Worm (Caenorhabditis elegans) whole organism, L4 larva: Measurements from ENCODE around the gene ZK686.2.

ENCODE experiments used
- F44E2.7 ChIP-seq: fragments of 200-800 bp; sonication (Bioruptor generic); IDR thresholded peaks from 2 replicates; pipeline ENCODE4 v2.1.2; 2022; ENCODE audit warnings: missing genetic modification characterization, missing compliant biosample characterization
- T20F7.1 ChIP-seq: fragments of 200-800 bp; sonication (Bioruptor generic); optimal IDR thresholded peaks from 2 replicates; lab custom pipeline; 2018; ENCODE audit warnings: mild to moderate bottlenecking, missing genetic modification characterization, missing compliant biosample characterization
- Y105C5A.15 ChIP-seq: fragments of 200-800 bp; sonication (Bioruptor generic); IDR thresholded peaks from 2 replicates; pipeline ENCODE4 v1.3.6; 2022; ENCODE audit warnings: missing genetic modification characterization, missing compliant biosample characterization
- Y48G9A.11 ChIP-seq: fragments of 200-800 bp; sonication (Bioruptor generic); IDR thresholded peaks from 2 replicates; pipeline ENCODE4 v1.3.6; 2022; ENCODE audit warnings: missing genetic modification reagents, missing genetic modification characterization, missing compliant biosample characterization
- aha-1 ChIP-seq: fragments of 150-350 bp; peaks from one replicate; lab custom pipeline; 2014; ENCODE audit warnings: missing biosample characterization, missing genetic modification characterization
- attf-4 ChIP-seq: sonication (generic microtip); optimal IDR thresholded peaks from 3 replicates; lab custom pipeline; 2017; ENCODE audit warnings: missing biosample characterization, missing genetic modification characterization
- ceh-20 ChIP-seq: fragments of 200-800 bp; sonication (Bioruptor generic); IDR thresholded peaks from 2 replicates; pipeline ENCODE4 v1.3.6; 2022; ENCODE audit warnings: missing genetic modification reagents, missing genetic modification characterization, missing compliant biosample characterization
- ceh-82 ChIP-seq: sonication (generic microtip); optimal IDR thresholded peaks from 2 replicates; lab custom pipeline; 2017; ENCODE audit warnings: missing biosample characterization, missing genetic modification characterization
- cey-2 ChIP-seq: sonication (generic microtip); optimal IDR thresholded peaks from 3 replicates; lab custom pipeline; 2017; ENCODE audit warnings: missing genetic modification characterization, mild to moderate bottlenecking, missing compliant biosample characterization, antibody characterized with exemption, borderline replicate concordance; ENCODE audit not compliant: insufficient read depth
- daf-16 ChIP-seq, 3 experiments: sonication (generic microtip); optimal IDR thresholded peaks; 2 replicates each; lab custom pipeline; 2016 to 2017; ENCODE audit warnings: missing genetic modification characterization in 3 of 3, missing genetic modification reagents in 3 of 3, mild to moderate bottlenecking in 2 of 3, missing compliant biosample characterization in 2 of 3, missing biosample characterization in 1 of 3, moderate library complexity in 1 of 3
- dmd-6 ChIP-seq: fragments of 200-800 bp; sonication (Bioruptor generic); IDR thresholded peaks from 2 replicates; pipeline ENCODE4 v1.3.6; 2022; ENCODE audit warnings: missing genetic modification reagents, missing genetic modification characterization, missing compliant biosample characterization
- dpl-1 ChIP-seq: fragments of 150-350 bp; optimal IDR thresholded peaks from 2 replicates; lab custom pipeline; 2014; ENCODE audit warnings: missing biosample characterization, missing genetic modification reagents, missing genetic modification characterization
- dve-1 ChIP-seq: sonication (generic microtip); optimal IDR thresholded peaks from 2 replicates; lab custom pipeline; 2017; ENCODE audit warnings: antibody characterized with exemption, mild to moderate bottlenecking, missing genetic modification characterization, missing compliant biosample characterization; ENCODE audit not compliant: insufficient read depth
- hif-1 ChIP-seq, 2 experiments: sonication (generic microtip); optimal IDR thresholded peaks; 2 replicates each; lab custom pipeline; 2016 to 2017; ENCODE audit warnings: missing compliant biosample characterization in 2 of 2, missing genetic modification characterization in 2 of 2, missing genetic modification reagents in 2 of 2, missing genotype in 2 of 2, mild to moderate bottlenecking in 1 of 2
- hlh-11 ChIP-seq: fragments of 200-800 bp; sonication (Bioruptor generic); optimal IDR thresholded peaks from 2 replicates; lab custom pipeline; 2018; ENCODE audit warnings: mild to moderate bottlenecking, missing genetic modification characterization, missing compliant biosample characterization
- hlh-30 ChIP-seq: sonication (generic microtip); optimal IDR thresholded peaks from 2 replicates; lab custom pipeline; 2017; ENCODE audit warnings: antibody characterized with exemption, mild to moderate bottlenecking, missing genetic modification characterization, missing compliant biosample characterization; ENCODE audit not compliant: insufficient read depth
- hmg-1.1 ChIP-seq: fragments of 200-800 bp; sonication (Bioruptor generic); IDR thresholded peaks from 2 replicates; pipeline ENCODE4 v1.3.6; 2022; ENCODE audit warnings: missing genetic modification reagents, missing genetic modification characterization, missing compliant biosample characterization
- jun-1 ChIP-seq: fragments of 150-350 bp; optimal IDR thresholded peaks from 2 replicates; lab custom pipeline; 2014; ENCODE audit warnings: missing biosample characterization, missing genetic modification reagents, missing genetic modification characterization
- lin-1 ChIP-seq: fragments of 200-800 bp; sonication (Bioruptor generic); IDR thresholded peaks from 2 replicates; pipeline ENCODE4 v1.3.6; 2022; ENCODE audit warnings: missing genetic modification reagents, missing genetic modification characterization, missing compliant biosample characterization
- lin-13 ChIP-seq: fragments of 150-350 bp; optimal IDR thresholded peaks from 2 replicates; lab custom pipeline; 2014; ENCODE audit warnings: missing biosample characterization, missing genetic modification reagents, missing genetic modification characterization
- lin-15B ChIP-seq: fragments of 150-350 bp; sonication (generic microtip); optimal IDR thresholded peaks from 3 replicates; lab custom pipeline; 2014; ENCODE audit warnings: missing biosample characterization, missing genetic modification characterization
- lin-38 ChIP-seq: fragments of 200-800 bp; sonication (Bioruptor generic); IDR thresholded peaks from 2 replicates; pipeline ENCODE4 v1.3.6; 2022; ENCODE audit warnings: missing genetic modification reagents, missing genetic modification characterization, missing compliant biosample characterization
- lsy-2 ChIP-seq, 2 experiments: fragments of 150-350 bp in 1 of 2; sonication (generic microtip) in 1 of 2; optimal IDR thresholded peaks; 2 replicates each; lab custom pipeline; 2014 to 2017; ENCODE audit warnings: missing biosample characterization in 2 of 2, missing genetic modification characterization in 2 of 2
- madf-9 ChIP-seq: fragments of 200-800 bp; sonication (Bioruptor generic); conservative IDR thresholded peaks from 2 replicates; pipeline ENCODE4 v1.3.6; 2022; ENCODE audit warnings: missing genetic modification reagents, missing genetic modification characterization, missing compliant biosample characterization
- mdl-1 ChIP-seq, 2 experiments: fragments of 150-350 bp in 1 of 2; sonication (generic microtip) in 1 of 2; optimal IDR thresholded peaks; 2 replicates each; lab custom pipeline; 2014 to 2017; ENCODE audit warnings: missing biosample characterization in 2 of 2, missing genetic modification characterization in 2 of 2
- mep-1 ChIP-seq: fragments of 150-350 bp; sonication (generic microtip); optimal IDR thresholded peaks from 3 replicates; lab custom pipeline; 2014; ENCODE audit warnings: missing biosample characterization, missing genetic modification characterization
- mes-2 ChIP-seq: sonication (generic microtip); optimal IDR thresholded peaks from 2 replicates; lab custom pipeline; 2016; ENCODE audit warnings: missing genotype, mild to moderate bottlenecking, missing genetic modification characterization, missing compliant biosample characterization; ENCODE audit not compliant: poor library complexity, severe bottlenecking
- mxl-2 ChIP-seq: fragments of 200-800 bp; sonication (Bioruptor generic); conservative IDR thresholded peaks from 2 replicates; pipeline ENCODE4 v1.3.6; 2022; ENCODE audit warnings: missing genetic modification reagents, missing genetic modification characterization, missing compliant biosample characterization
- mxl-3 ChIP-seq: fragments of 200-800 bp; sonication (Bioruptor generic); optimal IDR thresholded peaks from 2 replicates; lab custom pipeline; 2018; ENCODE audit warnings: mild to moderate bottlenecking, missing genetic modification characterization, missing compliant biosample characterization
- nhr-10 ChIP-seq: fragments of 150-350 bp; optimal IDR thresholded peaks from 2 replicates; lab custom pipeline; 2014; ENCODE audit warnings: missing biosample characterization, missing genetic modification characterization
- nhr-11 ChIP-seq: fragments of 150-350 bp; optimal IDR thresholded peaks from 2 replicates; lab custom pipeline; 2014; ENCODE audit warnings: missing biosample characterization, missing genetic modification characterization
- nhr-25 ChIP-seq: sonication (generic microtip); optimal IDR thresholded peaks from 2 replicates; lab custom pipeline; 2017; ENCODE audit warnings: missing genetic modification characterization, mild to moderate bottlenecking, missing compliant biosample characterization, antibody characterized with exemption, moderate library complexity, borderline replicate concordance; ENCODE audit not compliant: insufficient read depth
- nhr-28 ChIP-seq: fragments of 150-350 bp; optimal IDR thresholded peaks from 2 replicates; lab custom pipeline; 2014; ENCODE audit warnings: missing biosample characterization, missing genetic modification characterization
- nhr-76 ChIP-seq: fragments of 150-350 bp; optimal IDR thresholded peaks from 2 replicates; lab custom pipeline; 2014; ENCODE audit warnings: missing biosample characterization, missing genetic modification characterization
- nhr-77 ChIP-seq: fragments of 150-350 bp; optimal IDR thresholded peaks from 2 replicates; lab custom pipeline; 2014; ENCODE audit warnings: missing biosample characterization, missing genetic modification characterization
- pha-4 ChIP-seq, 2 experiments: fragments of 150-350 bp in 1 of 2; fragments of 200-800 bp in 1 of 2; sonication (Bioruptor generic) in 1 of 2; IDR thresholded peaks in 1 of 2; optimal IDR thresholded peaks in 1 of 2; 2 replicates each; pipeline versions ENCODE4 v1.3.6 to Lab custom; 2014 to 2022; ENCODE audit warnings: missing genetic modification characterization in 2 of 2, missing genetic modification reagents in 2 of 2, missing biosample characterization in 1 of 2, missing compliant biosample characterization in 1 of 2
- pqm-1 ChIP-seq: sonication (generic microtip); optimal IDR thresholded peaks from 2 replicates; lab custom pipeline; 2017; ENCODE audit warnings: missing biosample characterization, missing genetic modification characterization
- rbr-2 ChIP-seq: sonication (generic microtip); optimal IDR thresholded peaks from 2 replicates; lab custom pipeline; 2016; ENCODE audit warnings: missing genotype, missing genetic modification characterization, missing compliant biosample characterization
- saeg-2 ChIP-seq: fragments of 200-800 bp; sonication (Bioruptor generic); IDR thresholded peaks from 2 replicates; pipeline ENCODE4 v1.3.6; 2022; ENCODE audit warnings: missing genetic modification reagents, missing genetic modification characterization, missing compliant biosample characterization
- spr-3 ChIP-seq: fragments of 200-800 bp; sonication (Bioruptor generic); optimal IDR thresholded peaks from 2 replicates; lab custom pipeline; 2018; ENCODE audit warnings: mild to moderate bottlenecking, missing genetic modification characterization, missing compliant biosample characterization
- tra-1 ChIP-seq: fragments of 200-800 bp; sonication (Bioruptor generic); IDR thresholded peaks from 2 replicates; pipeline ENCODE4 v1.3.6; 2022; ENCODE audit warnings: missing genetic modification reagents, missing genetic modification characterization, missing compliant biosample characterization
- unc-62 ChIP-seq, 3 experiments: fragments of 150-350 bp in 1 of 3; sonication (generic microtip); optimal IDR thresholded peaks in 2 of 3; peaks in 1 of 3; 1 replicate in 1 of 3; 2 replicates in 2 of 3; lab custom pipeline; 2014 to 2017; ENCODE audit warnings: missing biosample characterization in 3 of 3, missing genetic modification characterization in 3 of 3, missing genetic modification reagents in 3 of 3, missing genotype in 1 of 3
- zag-1 ChIP-seq: fragments of 150-350 bp; optimal IDR thresholded peaks from 2 replicates; lab custom pipeline; 2014; ENCODE audit warnings: missing biosample characterization, missing genetic modification characterization
- zip-2 ChIP-seq: fragments of 150-350 bp; optimal IDR thresholded peaks from 2 replicates; lab custom pipeline; 2014; ENCODE audit warnings: missing biosample characterization, missing genetic modification characterization
- ztf-7 ChIP-seq: fragments of 150-350 bp; optimal IDR thresholded peaks from 2 replicates; lab custom pipeline; 2014; ENCODE audit warnings: missing biosample characterization, missing genetic modification characterization

Gene ZK686.2

DNA sequence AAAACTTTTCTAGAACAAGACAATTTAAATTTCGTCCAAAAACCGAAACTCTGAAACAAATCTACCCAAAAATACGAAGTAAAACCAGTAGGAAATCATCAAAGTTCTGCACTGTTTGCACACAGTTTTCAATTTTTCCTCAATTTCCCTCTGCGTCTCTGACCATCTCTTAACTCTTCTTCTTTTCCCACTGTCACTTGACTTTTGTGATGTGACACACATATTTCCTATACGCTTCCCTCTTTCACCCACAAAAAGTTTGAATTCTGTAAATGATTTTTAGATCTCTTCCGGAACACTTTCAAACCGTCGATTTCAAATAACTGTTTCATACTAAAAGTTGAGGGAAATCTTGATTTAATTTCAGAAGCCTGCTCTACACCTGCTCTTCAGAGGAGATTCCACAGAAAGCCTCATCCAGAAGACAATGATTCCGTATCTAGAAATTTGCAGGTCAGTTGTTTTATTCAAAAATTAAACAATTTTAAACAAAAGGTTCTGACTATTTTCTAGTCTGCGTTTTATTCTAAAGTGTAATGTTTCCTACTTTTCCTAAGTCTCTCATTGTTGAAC is 46.4 kb downstream of the ZK686.2 start, which contains the start of gene ncl-1 (continued):
- TF ChIP-seq F44E2.7 (GFP tag; lab: Robert Waterston, UW) = no peak
- TF ChIP-seq spr-3 (GFP tag; lab: Kevin White, UChicago) = no peak
- TF ChIP-seq mdl-1 (tag; optimal IDR thresholded peaks at IDR 0.05; lab: Kevin White, UChicago) = peak in 1 of 2 experiments; percentile 28
- no peak for TF ChIP-seq attf-4 (tag; lab: Kevin White, UChicago)
- TF ChIP-seq aha-1 (tag; lab: Kevin White, UChicago) = peak; percentile 94
- peak; percentile 47 for TF ChIP-seq nhr-28
- TF ChIP-seq daf-16 (GFP tag; optimal IDR thresholded peaks at IDR 0.05; lab: Kevin White, UChicago) = no peak
- TF ChIP-seq daf-16 (tag; optimal IDR thresholded peaks at IDR 0.05; lab: Kevin White, UChicago) = no peak
- TF ChIP-seq lsy-2 (tag; optimal IDR thresholded peaks at IDR 0.05; lab: Kevin White, UChicago) = peak in 1 of 2 experiments; percentile 22
- TF ChIP-seq mep-1 (tag; lab: Kevin White, UChicago) = peak; percentile 47
- no peak for TF ChIP-seq zip-2 (tag; lab: Kevin White, UChicago)
- no peak for TF ChIP-seq nhr-25 (tag; lab: Kevin White, UChicago)
- TF ChIP-seq Y48G9A.11 (GFP tag; lab: Robert Waterston, UW) = no peak

DNA sequence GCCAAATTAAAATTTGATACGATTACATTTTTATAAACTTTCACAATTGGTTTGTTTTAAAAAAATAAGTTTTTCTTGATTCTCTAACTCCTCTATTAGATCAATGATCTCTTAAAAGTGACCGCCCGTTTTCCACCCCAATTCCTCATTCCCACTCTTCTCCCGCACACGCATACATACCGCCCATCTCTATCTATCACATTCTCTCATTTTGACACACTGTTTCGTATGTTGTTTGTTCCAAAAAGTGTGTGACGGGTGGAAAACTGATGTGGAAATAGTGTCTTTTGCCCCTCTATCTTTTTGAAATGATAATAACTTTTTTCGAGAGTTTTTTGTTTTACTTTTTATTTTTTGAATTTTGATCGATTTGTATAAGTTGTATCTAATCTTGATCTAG is 47.5 kb downstream of the ZK686.2 start:
- TF ChIP-seq rbr-2 (tag; lab: Kevin White, UChicago) = peak; percentile 24
- no peak for TF ChIP-seq cey-2
- peak; percentile 6 to 57 for TF ChIP-seq daf-16 (GFP tag; optimal IDR thresholded peaks at IDR 0.05; lab: Kevin White, UChicago)
- TF ChIP-seq daf-16 (tag; optimal IDR thresholded peaks at IDR 0.05; lab: Kevin White, UChicago) = peak; percentile 82
- peak; percentile 53 for TF ChIP-seq dpl-1 (GFP tag; lab: Kevin White, UChicago)
- no peak for TF ChIP-seq madf-9
- TF ChIP-seq dmd-6 = peak; percentile 86
- TF ChIP-seq ceh-20 (GFP tag; lab: Robert Waterston, UW) = peak; percentile 72
- peak; percentile 55 to 64 for TF ChIP-seq lsy-2 (tag; optimal IDR thresholded peaks at IDR 0.05; lab: Kevin White, UChicago)
- peak; percentile 94 for TF ChIP-seq lin-13 (GFP tag; lab: Kevin White, UChicago)
- no peak for TF ChIP-seq mxl-2 (GFP tag; lab: Robert Waterston, UW)
- TF ChIP-seq lin-38 (GFP tag; lab: Robert Waterston, UW) = no peak
- TF ChIP-seq nhr-77 = peak; percentile 95
- no peak for TF ChIP-seq ceh-82 (tag; lab: Kevin White, UChicago)
- TF ChIP-seq hlh-30 (tag; lab: Kevin White, UChicago) = peak; percentile 87
- TF ChIP-seq hmg-1.1 (GFP tag; lab: Robert Waterston, UW) = peak; percentile 54
- no peak for TF ChIP-seq saeg-2 (GFP tag; lab: Robert Waterston, UW)
- peak; percentile 88 for TF ChIP-seq mep-1 (tag; lab: Kevin White, UChicago)
- peak; percentile 46 for TF ChIP-seq aha-1 (tag; lab: Kevin White, UChicago)
- TF ChIP-seq tra-1 = no peak
- TF ChIP-seq lin-1 (GFP tag; lab: Robert Waterston, UW) = peak; percentile 59
- no peak for TF ChIP-seq zag-1
- peak; percentile 37 for TF ChIP-seq ztf-7 (tag; lab: Kevin White, UChicago)
- peak; percentile 69 for TF ChIP-seq mes-2 (tag; lab: Kevin White, UChicago)
- peak; percentile 73 for TF ChIP-seq nhr-76 (tag; lab: Kevin White, UChicago)
- TF ChIP-seq hlh-11 (tag; lab: Kevin White, UChicago) = peak; percentile 91
- peak; percentile 85 for TF ChIP-seq nhr-11 (tag; lab: Kevin White, UChicago)
- TF ChIP-seq hif-1 (tag; optimal IDR thresholded peaks at IDR 0.05; lab: Kevin White, UChicago) = peak in 1 of 2 experiments; percentile 35
- TF ChIP-seq pqm-1 (tag; lab: Kevin White, UChicago) = peak; percentile 98
- TF ChIP-seq mdl-1 (tag; optimal IDR thresholded peaks at IDR 0.05; lab: Kevin White, UChicago) = peak in 1 of 2 experiments; percentile 83
- TF ChIP-seq pha-4 (GFP tag; IDR thresholded peaks at IDR 0.05; lab: Robert Waterston, UW) = no peak
- TF ChIP-seq pha-4 (tag; optimal IDR thresholded peaks at IDR 0.05; lab: Kevin White, UChicago) = peak; percentile 62
- TF ChIP-seq lin-15B (tag; lab: Kevin White, UChicago) = no peak
- TF ChIP-seq unc-62 (GFP tag; optimal IDR thresholded peaks at IDR 0.05 in 1 of 2; lab: Kevin White, UChicago) = peak in 1 of 2 experiments; percentile 41
- TF ChIP-seq unc-62 (tag; optimal IDR thresholded peaks at IDR 0.05; lab: Kevin White, UChicago) = no peak
- TF ChIP-seq jun-1 (tag; lab: Kevin White, UChicago) = no peak
- TF ChIP-seq mxl-3 (GFP tag; lab: Kevin White, UChicago) = peak; percentile 94
- peak; percentile 100 for TF ChIP-seq nhr-28
- peak; percentile 97 for TF ChIP-seq dve-1
- TF ChIP-seq Y105C5A.15 = no peak
- peak; percentile 76 for TF ChIP-seq T20F7.1 (GFP tag; lab: Kevin White, UChicago)
- TF ChIP-seq nhr-10 (tag; lab: Kevin White, UChicago) = peak; percentile 3
